Worm (Caenorhabditis elegans): ENCODE data around the gene nlp-71.

The nlp-71 gene

ce11 chrIV:6369489-6369888, 43.9 kb downstream of the nlp-71 start:
- no peak for TF ChIP-seq scrt-1 (GFP tag; IDR thresholded peaks at IDR 0.05)
- no peak for TF ChIP-seq tbx-37 (GFP tag; conservative IDR thresholded peaks at IDR 0.05)

- no peak for TF ChIP-seq sea-1 (GFP tag; conservative IDR thresholded peaks at IDR 0.05)
- TF ChIP-seq aly-1 (tag; optimal IDR thresholded peaks at IDR 0.05): no peak
- no peak for TF ChIP-seq scrt-1 (GFP tag; IDR thresholded peaks at IDR 0.05)
- no peak for TF ChIP-seq hmbx-1 (tag; optimal IDR thresholded peaks at IDR 0.05)
- no peak for TF ChIP-seq ceh-36 (tag; optimal IDR thresholded peaks at IDR 0.05)
- no peak for TF ChIP-seq pes-1 (GFP tag; IDR thresholded peaks at IDR 0.05)
- TF ChIP-seq ceh-13 (GFP tag; optimal IDR thresholded peaks at IDR 0.05): no peak
- TF ChIP-seq ets-7 (tag; optimal IDR thresholded peaks at IDR 0.05): no peak
- no peak for TF ChIP-seq tbx-11 (GFP tag; IDR thresholded peaks at IDR 0.05)
- TF ChIP-seq F13C5.2 (tag; optimal IDR thresholded peaks at IDR 0.05): no peak
- no peak for TF ChIP-seq B0310.2 (tag; optimal IDR thresholded peaks at IDR 0.05)
- no peak for TF ChIP-seq flt-1 (GFP tag; IDR thresholded peaks at IDR 0.05)
Measured at ce11 chrIV:6366032-6366431, 47.4 kb downstream of the nlp-71 start.

ce11 chrIV:6365045-6365444, 48.3 kb downstream of the nlp-71 start, which contains the start of gene Y73B6BL.270:
Gene Y73B6BL.270, plus strand, starts transcription at chrIV:6365345.
- TF ChIP-seq pes-1 (GFP tag; IDR thresholded peaks at IDR 0.05): no peak
- no peak for TF ChIP-seq ama-1 (optimal IDR thresholded peaks at IDR 0.05)
- TF ChIP-seq ceh-36 (tag; optimal IDR thresholded peaks at IDR 0.05): no peak
- TF ChIP-seq tra-4 (tag; optimal IDR thresholded peaks at IDR 0.05): no peak
- TF ChIP-seq ceh-13 (GFP tag; optimal IDR thresholded peaks at IDR 0.05): no peak
- no peak for TF ChIP-seq aly-1 (tag; optimal IDR thresholded peaks at IDR 0.05)
- no peak for TF ChIP-seq F13C5.2 (tag; optimal IDR thresholded peaks at IDR 0.05)
- no peak for TF ChIP-seq hnd-1 (tag; optimal IDR thresholded peaks at IDR 0.05)
- no peak for TF ChIP-seq scrt-1 (GFP tag; IDR thresholded peaks at IDR 0.05)

ce11 chrIV:6363604-6364003, 49.8 kb downstream of the nlp-71 start:
- TF ChIP-seq tbx-37 (GFP tag; conservative IDR thresholded peaks at IDR 0.05) (no peak), F13C5.2 (tag; optimal IDR thresholded peaks at IDR 0.05) (no peak), scrt-1 (GFP tag; IDR thresholded peaks at IDR 0.05) (no peak)

ce11 chrIV:6361668-6362067, 51.7 kb downstream of the nlp-71 start, which contains the start of gene Y73B6BL.47:
Gene Y73B6BL.47, plus strand, starts transcription at chrIV:6361968.
- TF ChIP-seq tbx-11 (GFP tag; IDR thresholded peaks at IDR 0.05) (no peak), hmbx-1 (tag; optimal IDR thresholded peaks at IDR 0.05) (no peak)

Measured in whole organism, early embryonic.